Worm (Caenorhabditis elegans): ENCODE measurements around the gene nhr-30.

nhr-30 gene

ce11 chrV:9030248-9030647 lies 14.7 kb upstream of the nhr-30 start, which contains the start of gene C25E10.5:
TSS of gene C25E10.5 (plus strand) at chrV:9030548.
- TF ChIP-seq ztf-1 (GFP tag; conservative IDR thresholded peaks at IDR 0.05) (no peak), elt-3 (tag; optimal IDR thresholded peaks at IDR 0.05) (no peak), ZK546.5 (tag; optimal IDR thresholded peaks at IDR 0.05) (no peak), Y55F3AM.14 (GFP tag; optimal IDR thresholded peaks at IDR 0.05) (no peak), lin-39 (tag; optimal IDR thresholded peaks at IDR 0.05) (no peak), lin-11 (tag; optimal IDR thresholded peaks at IDR 0.05) (no peak), skn-1 (tag; optimal IDR thresholded peaks at IDR 0.05) (no peak), unc-55 (GFP tag; optimal IDR thresholded peaks at IDR 0.05) (no peak), nhr-6 (tag; optimal IDR thresholded peaks at IDR 0.05) (no peak), nhr-12 (tag; optimal IDR thresholded peaks at IDR 0.05) (no peak), nhr-77 (tag; optimal IDR thresholded peaks at IDR 0.05) (no peak), aly-2 (tag; optimal IDR thresholded peaks at IDR 0.05) (no peak), elt-1 (tag; optimal IDR thresholded peaks at IDR 0.05) (no peak), egl-27 (tag; optimal IDR thresholded peaks at IDR 0.05) (no peak), blmp-1 (tag; optimal IDR thresholded peaks at IDR 0.05; ENCODE audit: insufficient read depth) (no peak), zag-1 (tag; optimal IDR thresholded peaks at IDR 0.05) (no peak), sma-9 (GFP tag; optimal IDR thresholded peaks at IDR 0.05) (no peak), sma-9 (tag; optimal IDR thresholded peaks at IDR 0.05) (no peak), dmd-4 (tag; optimal IDR thresholded peaks at IDR 0.05) (no peak), unc-62 (GFP tag; optimal IDR thresholded peaks at IDR 0.05) (no peak)

- TF ChIP-seq nhr-11 (tag; optimal IDR thresholded peaks at IDR 0.05) (no peak), Y55F3AM.14 (GFP tag; optimal IDR thresholded peaks at IDR 0.05) (no peak), skn-1 (tag; optimal IDR thresholded peaks at IDR 0.05) (no peak), ZK546.5 (tag; optimal IDR thresholded peaks at IDR 0.05) (no peak), nhr-23 (tag; optimal IDR thresholded peaks at IDR 0.05) (no peak), sma-9 (GFP tag; optimal IDR thresholded peaks at IDR 0.05) (no peak), sma-9 (tag; optimal IDR thresholded peaks at IDR 0.05) (no peak), ztf-4 (tag; optimal IDR thresholded peaks at IDR 0.05) (no peak), nhr-25 (tag; optimal IDR thresholded peaks at IDR 0.05) (no peak), ztf-11 (tag; optimal IDR thresholded peaks at IDR 0.05) (no peak), blmp-1 (tag; optimal IDR thresholded peaks at IDR 0.05; ENCODE audit: insufficient read depth) (no peak), lin-39 (tag; optimal IDR thresholded peaks at IDR 0.05) (no peak), mbf-1 (tag; optimal IDR thresholded peaks at IDR 0.05) (no peak), aly-2 (tag; optimal IDR thresholded peaks at IDR 0.05) (no peak), nhr-21 (tag; optimal IDR thresholded peaks at IDR 0.05) (no peak), ceh-82 (tag; optimal IDR thresholded peaks at IDR 0.05) (no peak), crh-2 (tag; optimal IDR thresholded peaks at IDR 0.05) (no peak), ztf-1 (GFP tag; conservative IDR thresholded peaks at IDR 0.05) (no peak), egl-27 (tag; optimal IDR thresholded peaks at IDR 0.05) (no peak), sma-3 (GFP tag; optimal IDR thresholded peaks at IDR 0.05) (no peak)
Measured at ce11 chrV:9033267-9033666, 11.7 kb upstream of the nhr-30 start, which contains the start of gene C25E10.4. TSS of gene C25E10.4 (plus strand) at chrV:9033567.

ce11 chrV:9035685-9036084 lies 9.3 kb upstream of the nhr-30 start, which contains the start of gene srsx-34:
TSS of gene srsx-34 (plus strand) at chrV:9035985.
- no peak for TF ChIP-seq nhr-25 (tag; optimal IDR thresholded peaks at IDR 0.05)
- no peak for TF ChIP-seq mab-5 (tag; optimal IDR thresholded peaks at IDR 0.05)
- TF ChIP-seq elt-1 (tag; optimal IDR thresholded peaks at IDR 0.05) = no peak
- TF ChIP-seq nhr-10 (tag; optimal IDR thresholded peaks at IDR 0.05) = no peak
- TF ChIP-seq nhr-21 (tag; optimal IDR thresholded peaks at IDR 0.05) = no peak
- no peak for TF ChIP-seq blmp-1 (tag; optimal IDR thresholded peaks at IDR 0.05; ENCODE audit: insufficient read depth)
- no peak for TF ChIP-seq mbf-1 (tag; optimal IDR thresholded peaks at IDR 0.05)
- TF ChIP-seq dmd-4 (tag; optimal IDR thresholded peaks at IDR 0.05) = no peak
- no peak for TF ChIP-seq snpc-4 (tag; optimal IDR thresholded peaks at IDR 0.05)
- TF ChIP-seq lin-13 (GFP tag; optimal IDR thresholded peaks at IDR 0.05) = no peak
- no peak for TF ChIP-seq sma-3 (GFP tag; optimal IDR thresholded peaks at IDR 0.05)
- no peak for TF ChIP-seq nhr-129 (tag; optimal IDR thresholded peaks at IDR 0.05)
- TF ChIP-seq egl-27 (tag; optimal IDR thresholded peaks at IDR 0.05) = no peak
- no peak for TF ChIP-seq C34F6.9 (tag; optimal IDR thresholded peaks at IDR 0.05)
- no peak for TF ChIP-seq mdl-1 (tag; optimal IDR thresholded peaks at IDR 0.05)
- TF ChIP-seq fos-1 (tag; optimal IDR thresholded peaks at IDR 0.05) = no peak

ce11 chrV:9041030-9041429 lies 3.9 kb upstream of the nhr-30 start, which contains the start of gene cyp-33B1:
TSS of gene cyp-33B1 (plus strand) at chrV:9041330.
- TF ChIP-seq ceh-82 (tag; optimal IDR thresholded peaks at IDR 0.05) (no peak), dmd-4 (tag; optimal IDR thresholded peaks at IDR 0.05) (no peak), nhr-25 (tag; optimal IDR thresholded peaks at IDR 0.05) (no peak), nhr-77 (tag; optimal IDR thresholded peaks at IDR 0.05) (no peak), elt-1 (tag; optimal IDR thresholded peaks at IDR 0.05) (no peak), nhr-129 (tag; optimal IDR thresholded peaks at IDR 0.05) (no peak), R02D3.7 (tag; optimal IDR thresholded peaks at IDR 0.05) (no peak), mbf-1 (tag; optimal IDR thresholded peaks at IDR 0.05) (no peak), snpc-4 (tag; optimal IDR thresholded peaks at IDR 0.05) (no peak), gmeb-1 (tag; optimal IDR thresholded peaks at IDR 0.05) (no peak), mab-5 (tag; optimal IDR thresholded peaks at IDR 0.05) (no peak), unc-55 (GFP tag; optimal IDR thresholded peaks at IDR 0.05) (no peak), unc-39 (tag; optimal IDR thresholded peaks at IDR 0.05) (no peak), ztf-11 (tag; optimal IDR thresholded peaks at IDR 0.05) (no peak), F13H6.1 (tag; optimal IDR thresholded peaks at IDR 0.05) (no peak), aly-2 (tag; optimal IDR thresholded peaks at IDR 0.05) (no peak), nhr-23 (tag; optimal IDR thresholded peaks at IDR 0.05) (no peak), lsy-2 (tag; optimal IDR thresholded peaks at IDR 0.05) (no peak), nhr-11 (tag; optimal IDR thresholded peaks at IDR 0.05) (no peak)
